Worm (Caenorhabditis elegans) whole organism, young adult: ENCODE measurements around the gene F20D6.11.
A peak's percentile ranks its signal among the peaks of the same experiment; 100 is the strongest.

ENCODE experiments used
- B0019.2 ChIP-seq: fragments of 200-800 bp; sonication (Bioruptor generic); conservative IDR thresholded peaks from 2 replicates; pipeline ENCODE4 v1.3.6; 2022; ENCODE audit warnings: missing genetic modification reagents, missing genetic modification characterization, missing compliant biosample characterization
- F49E8.2 ChIP-seq: sonication (generic microtip); optimal IDR thresholded peaks from 3 replicates; lab custom pipeline; 2017; ENCODE audit warnings: missing genetic modification characterization, mild to moderate bottlenecking, missing compliant biosample characterization, antibody characterized with exemption, moderate library complexity; ENCODE audit not compliant: insufficient read depth
- F52B5.7 ChIP-seq: sonication (generic microtip); optimal IDR thresholded peaks from 2 replicates; lab custom pipeline; 2016; ENCODE audit warnings: mild to moderate bottlenecking, missing genetic modification characterization, missing compliant biosample characterization
- F57A8.1 ChIP-seq: fragments of 200-800 bp; sonication (Bioruptor generic); optimal IDR thresholded peaks from 2 replicates; lab custom pipeline; 2018; ENCODE audit warnings: mild to moderate bottlenecking, missing genetic modification characterization, moderate library complexity, missing compliant biosample characterization
- Y67H2A.10 ChIP-seq: fragments of 200-800 bp; sonication (Bioruptor generic); conservative IDR thresholded peaks from 2 replicates; pipeline ENCODE4 v1.3.6; 2022; ENCODE audit warnings: missing genetic modification reagents, missing genetic modification characterization, missing compliant biosample characterization
- Y79H2A.3 ChIP-seq: fragments of 200-800 bp; sonication (Bioruptor generic); conservative IDR thresholded peaks from 2 replicates; pipeline ENCODE4 v1.3.6; 2022; ENCODE audit warnings: missing genetic modification reagents, missing genetic modification characterization, missing compliant biosample characterization
- aptf-2 ChIP-seq: fragments of 200-800 bp; sonication (Bioruptor generic); conservative IDR thresholded peaks from 2 replicates; pipeline ENCODE4 v1.3.6; 2022; ENCODE audit warnings: missing genetic modification reagents, missing genetic modification characterization, missing compliant biosample characterization
- athp-1 ChIP-seq: sonication (generic microtip); optimal IDR thresholded peaks from 2 replicates; lab custom pipeline; 2017; ENCODE audit warnings: mild to moderate bottlenecking, missing genetic modification characterization, missing compliant biosample characterization
- attf-3 ChIP-seq: fragments of 200-800 bp; sonication (Bioruptor generic); conservative IDR thresholded peaks from 2 replicates; pipeline ENCODE4 v1.3.6; 2022; ENCODE audit warnings: missing genetic modification reagents, missing genetic modification characterization, missing compliant biosample characterization
- attf-5 ChIP-seq: fragments of 200-800 bp; sonication (Bioruptor generic); optimal IDR thresholded peaks from 2 replicates; lab custom pipeline; 2018; ENCODE audit warnings: mild to moderate bottlenecking, missing genetic modification characterization, missing compliant biosample characterization
- bed-1 ChIP-seq: fragments of 200-800 bp; sonication (Bioruptor generic); IDR thresholded peaks from 2 replicates; pipeline ENCODE4 v1.3.6; 2022; ENCODE audit warnings: missing genetic modification reagents, missing genetic modification characterization, missing compliant biosample characterization
- ceh-27 ChIP-seq: fragments of 200-800 bp; sonication (Bioruptor generic); optimal IDR thresholded peaks from 2 replicates; lab custom pipeline; 2018; ENCODE audit warnings: mild to moderate bottlenecking, missing genetic modification characterization, moderate library complexity, missing compliant biosample characterization
- ceh-91 ChIP-seq: fragments of 200-800 bp; sonication (Bioruptor generic); IDR thresholded peaks from 2 replicates; pipeline ENCODE4 v1.3.6; 2022; ENCODE audit warnings: missing genetic modification reagents, missing genetic modification characterization, missing compliant biosample characterization
- dox-1 ChIP-seq: fragments of 200-800 bp; sonication (Bioruptor generic); IDR thresholded peaks from 2 replicates; pipeline ENCODE4 v1.3.6; 2022; ENCODE audit warnings: missing genetic modification reagents, missing genetic modification characterization, missing compliant biosample characterization
- efl-1 ChIP-seq: fragments of 150-350 bp; optimal IDR thresholded peaks from 2 replicates; lab custom pipeline; 2014; ENCODE audit warnings: missing biosample characterization, missing genetic modification reagents, missing genetic modification characterization
- ekl-4 ChIP-seq: fragments of 200-800 bp; sonication (Bioruptor generic); IDR thresholded peaks from 2 replicates; pipeline ENCODE4 v1.3.6; 2022; ENCODE audit warnings: missing genetic modification reagents, missing genetic modification characterization, missing compliant biosample characterization
- fkh-3 ChIP-seq: sonication (generic microtip); optimal IDR thresholded peaks from 2 replicates; lab custom pipeline; 2016; ENCODE audit warnings: mild to moderate bottlenecking, missing genetic modification characterization, missing compliant biosample characterization
- hmg-20 ChIP-seq: fragments of 200-800 bp; sonication (Bioruptor generic); IDR thresholded peaks from 2 replicates; pipeline ENCODE4 v1.3.6; 2022; ENCODE audit warnings: missing genetic modification reagents, missing genetic modification characterization, missing compliant biosample characterization
- let-526 ChIP-seq: fragments of 200-800 bp; sonication (Bioruptor generic); IDR thresholded peaks from 2 replicates; pipeline ENCODE4 v1.3.6; 2022; ENCODE audit warnings: missing genetic modification reagents, missing genetic modification characterization, missing compliant biosample characterization
- lin-26 ChIP-seq: fragments of 200-800 bp; sonication (Bioruptor generic); IDR thresholded peaks from 2 replicates; pipeline ENCODE4 v1.3.6; 2022; ENCODE audit warnings: missing genetic modification reagents, missing genetic modification characterization, missing compliant biosample characterization
- lin-40 ChIP-seq: sonication (generic microtip); optimal IDR thresholded peaks from 2 replicates; lab custom pipeline; 2016; ENCODE audit warnings: missing genetic modification characterization, mild to moderate bottlenecking, missing compliant biosample characterization, missing genotype, missing genetic modification reagents
- lin-54 ChIP-seq: fragments of 200-800 bp; sonication (Bioruptor generic); optimal IDR thresholded peaks from 2 replicates; lab custom pipeline; 2018; ENCODE audit warnings: mild to moderate bottlenecking, missing genetic modification characterization, missing compliant biosample characterization
- lsl-1 ChIP-seq: fragments of 200-800 bp; sonication (Bioruptor generic); optimal IDR thresholded peaks from 2 replicates; lab custom pipeline; 2018; ENCODE audit warnings: mild to moderate bottlenecking, missing genetic modification characterization, moderate library complexity, missing compliant biosample characterization
- lsy-27 ChIP-seq: sonication (generic microtip); optimal IDR thresholded peaks from 2 replicates; lab custom pipeline; 2017; ENCODE audit warnings: missing genetic modification characterization, mild to moderate bottlenecking, missing compliant biosample characterization, antibody characterized with exemption, missing genotype, borderline replicate concordance; ENCODE audit not compliant: insufficient read depth
- madf-6 ChIP-seq: fragments of 200-800 bp; sonication (Bioruptor generic); IDR thresholded peaks from 2 replicates; pipeline ENCODE4 v1.3.6; 2022; ENCODE audit warnings: missing genetic modification reagents, missing genetic modification characterization, missing compliant biosample characterization
- madf-8 ChIP-seq: fragments of 200-800 bp; sonication (Bioruptor generic); conservative IDR thresholded peaks from 2 replicates; pipeline ENCODE4 v1.3.6; 2022; ENCODE audit warnings: missing genetic modification reagents, missing genetic modification characterization, missing compliant biosample characterization
- mes-4 ChIP-seq: sonication (generic microtip); optimal IDR thresholded peaks from 2 replicates; lab custom pipeline; 2016; ENCODE audit warnings: missing genotype, missing genetic modification characterization, missing compliant biosample characterization
- mxl-1 ChIP-seq: sonication (generic microtip); optimal IDR thresholded peaks from 2 replicates; lab custom pipeline; 2016; ENCODE audit warnings: missing genetic modification characterization, missing compliant biosample characterization
- nhr-120 ChIP-seq: fragments of 200-800 bp; sonication (Bioruptor generic); IDR thresholded peaks from 2 replicates; pipeline ENCODE4 v1.3.6; 2022; ENCODE audit warnings: missing genetic modification characterization, missing compliant biosample characterization
- pbrm-1 ChIP-seq: fragments of 200-800 bp; sonication (Bioruptor generic); IDR thresholded peaks from 2 replicates; pipeline ENCODE4 v1.3.6; 2022; ENCODE audit warnings: missing genetic modification reagents, missing genetic modification characterization, missing compliant biosample characterization
- repo-1 ChIP-seq: sonication (generic microtip); optimal IDR thresholded peaks from 2 replicates; lab custom pipeline; 2017; ENCODE audit warnings: mild to moderate bottlenecking, missing genetic modification characterization, missing compliant biosample characterization
- rpc-1 ChIP-seq, 2 experiments: fragments of 150-350 bp in 1 of 2; sonication (generic microtip) in 1 of 2; optimal IDR thresholded peaks; 2 replicates each; lab custom pipeline; 2014 to 2018; ENCODE audit warnings: missing biosample characterization in 1 of 2, missing genetic modification characterization in 1 of 2, missing genetic modification reagents in 1 of 2, missing genotype in 1 of 2
- tbp1 ChIP-seq: fragments of 200-800 bp; sonication (Bioruptor generic); optimal IDR thresholded peaks from 2 replicates; lab custom pipeline; 2018; ENCODE audit warnings: mild to moderate bottlenecking, missing genetic modification characterization, missing compliant biosample characterization
- tlf-1 ChIP-seq: fragments of 200-800 bp; sonication (Bioruptor generic); optimal IDR thresholded peaks from 2 replicates; lab custom pipeline; 2018; ENCODE audit warnings: mild to moderate bottlenecking, missing genetic modification characterization, missing compliant biosample characterization
- unc-62 ChIP-seq: fragments of 150-350 bp; optimal IDR thresholded peaks from 2 replicates; lab custom pipeline; 2014; ENCODE audit warnings: missing biosample characterization, missing genetic modification reagents, missing genetic modification characterization
- xnd-1 ChIP-seq: sonication (generic microtip); optimal IDR thresholded peaks from 2 replicates; lab custom pipeline; 2016; ENCODE audit warnings: missing genotype, missing genetic modification reagents, missing genetic modification characterization, missing compliant biosample characterization
- zfh-2 ChIP-seq: fragments of 200-800 bp; sonication (Bioruptor generic); conservative IDR thresholded peaks from 2 replicates; pipeline ENCODE4 v1.3.6; 2022; ENCODE audit warnings: missing genetic modification reagents, missing genetic modification characterization, missing compliant biosample characterization
- ztf-22 ChIP-seq: fragments of 200-800 bp; sonication (Bioruptor generic); optimal IDR thresholded peaks from 2 replicates; lab custom pipeline; 2018; ENCODE audit warnings: mild to moderate bottlenecking, missing genetic modification characterization, moderate library complexity, missing compliant biosample characterization
- ztf-25 ChIP-seq: fragments of 200-800 bp; sonication (Bioruptor generic); IDR thresholded peaks from 2 replicates; pipeline ENCODE4 v1.3.6; 2022; ENCODE audit warnings: missing genetic modification reagents, missing genetic modification characterization, missing compliant biosample characterization

The F20D6.11 gene

ce11 chrV:8228712-8229119, 29.8 kb upstream of the F20D6.11 start (continued):
- TF ChIP-seq dox-1 (peak; percentile 96), Y67H2A.10 (GFP tag; lab: Robert Waterston, UW) (no peak), ceh-27 (GFP tag; lab: Kevin White, UChicago) (peak; percentile 66), let-526 (GFP tag; lab: Robert Waterston, UW) (no peak), fkh-3 (peak; percentile 54), lsy-27 (peak; percentile 31), lin-26 (GFP tag; lab: Robert Waterston, UW) (peak; percentile 59; the same call in 1 of the 2 replicates), F52B5.7 (tag; lab: Kevin White, UChicago) (no peak), athp-1 (tag; lab: Kevin White, UChicago) (peak; percentile 40), efl-1 (GFP tag; lab: Kevin White, UChicago) (peak; percentile 35), mes-4 (peak; percentile 36), nhr-120 (GFP tag; lab: Robert Waterston, UW) (no peak), Y79H2A.3 (GFP tag; lab: Robert Waterston, UW) (0 out of 2 replicates have a peak, but pooled peaks have one; percentile 65), tlf-1 (GFP tag; lab: Kevin White, UChicago) (peak; percentile 69), tbp1 (GFP tag; lab: Kevin White, UChicago) (peak; percentile 84), repo-1 (peak; percentile 87), ekl-4 (GFP tag; lab: Robert Waterston, UW) (peak; percentile 94), F49E8.2 (peak; percentile 96), mxl-1 (peak; percentile 31), lin-40 (peak; percentile 84), madf-8 (GFP tag; lab: Robert Waterston, UW) (peak; percentile 65), ztf-22 (GFP tag; lab: Kevin White, UChicago) (peak; percentile 22), ztf-25 (peak; percentile 73; the same call in 1 of the 2 replicates), lin-54 (GFP tag; lab: Kevin White, UChicago) (peak; percentile 86), hmg-20 (GFP tag; lab: Robert Waterston, UW) (peak; percentile 84), B0019.2 (GFP tag; lab: Robert Waterston, UW) (peak; percentile 69), F57A8.1 (no peak), ceh-91 (peak; percentile 65), xnd-1 (peak; percentile 66), bed-1 (GFP tag; lab: Robert Waterston, UW) (no peak), lsl-1 (peak; percentile 83), attf-5 (GFP tag; lab: Kevin White, UChicago) (peak; percentile 47), madf-6 (peak; percentile 91), zfh-2 (peak; percentile 75)

- no peak for TF ChIP-seq attf-3 (GFP tag; lab: Robert Waterston, UW)
- no peak for TF ChIP-seq pbrm-1
- TF ChIP-seq rpc-1 (optimal IDR thresholded peaks at IDR 0.05; lab: Kevin White, UChicago): no peak
- TF ChIP-seq rpc-1 (tag; optimal IDR thresholded peaks at IDR 0.05; lab: Kevin White, UChicago): no peak
- no peak for TF ChIP-seq aptf-2
- TF ChIP-seq unc-62 (GFP tag; lab: Kevin White, UChicago): no peak
- TF ChIP-seq, all 124 proteins: peak for 0
These were observed 27.9 kb upstream of the F20D6.11 start, which contains the start of gene K07C11.10 for ce11 chrV:8226812-8227211. TSS of gene K07C11.10 (minus strand) at chrV:8226912.
